Worm (Caenorhabditis elegans) whole organism, L4 larva: ENCODE results near the gene rom-2.

Source experiments
- F10B5.3 ChIP-seq: sonication (generic microtip); optimal IDR thresholded peaks from 2 replicates; lab custom pipeline; 2016; ENCODE audit warnings: mild to moderate bottlenecking, missing genetic modification characterization, missing compliant biosample characterization
- F26F4.8 ChIP-seq: fragments of 200-800 bp; sonication (Bioruptor generic); conservative IDR thresholded peaks from 2 replicates; pipeline ENCODE4 v1.3.6; 2022; ENCODE audit warnings: missing genetic modification characterization, missing compliant biosample characterization
- F44E2.7 ChIP-seq: fragments of 200-800 bp; sonication (Bioruptor generic); IDR thresholded peaks from 2 replicates; pipeline ENCODE4 v2.1.2; 2022; ENCODE audit warnings: missing genetic modification characterization, missing compliant biosample characterization
- T20F7.1 ChIP-seq: fragments of 200-800 bp; sonication (Bioruptor generic); optimal IDR thresholded peaks from 2 replicates; lab custom pipeline; 2018; ENCODE audit warnings: mild to moderate bottlenecking, missing genetic modification characterization, missing compliant biosample characterization
- T26A8.4 ChIP-seq: fragments of 200-800 bp; sonication (Bioruptor generic); IDR thresholded peaks from 2 replicates; pipeline ENCODE4 v1.3.6; 2022; ENCODE audit warnings: missing genetic modification characterization, missing compliant biosample characterization
- Y48G9A.11 ChIP-seq: fragments of 200-800 bp; sonication (Bioruptor generic); IDR thresholded peaks from 2 replicates; pipeline ENCODE4 v1.3.6; 2022; ENCODE audit warnings: missing genetic modification reagents, missing genetic modification characterization, missing compliant biosample characterization
- ZK546.5 ChIP-seq, 2 experiments: sonication (generic microtip); optimal IDR thresholded peaks; 2 replicates each; lab custom pipeline; 2017; ENCODE audit warnings: missing biosample characterization in 2 of 2, missing genetic modification characterization in 2 of 2
- arid-1 ChIP-seq: fragments of 200-800 bp; sonication (Bioruptor generic); conservative IDR thresholded peaks from 2 replicates; pipeline ENCODE4 v1.3.6; 2022; ENCODE audit warnings: missing genetic modification reagents, missing genetic modification characterization, missing compliant biosample characterization
- attf-4 ChIP-seq: sonication (generic microtip); optimal IDR thresholded peaks from 3 replicates; lab custom pipeline; 2017; ENCODE audit warnings: missing biosample characterization, missing genetic modification characterization
- ceh-44 ChIP-seq: fragments of 200-800 bp; sonication (Bioruptor generic); IDR thresholded peaks from 2 replicates; pipeline ENCODE4 v1.3.6; 2022; ENCODE audit warnings: missing genetic modification reagents, missing genetic modification characterization, missing compliant biosample characterization
- daf-19 ChIP-seq: fragments of 200-800 bp; sonication (Bioruptor generic); conservative IDR thresholded peaks from 2 replicates; pipeline ENCODE4 v1.3.6; 2022; ENCODE audit warnings: missing genetic modification characterization, missing compliant biosample characterization
- daf-8 ChIP-seq: fragments of 200-800 bp; sonication (Bioruptor generic); IDR thresholded peaks from 2 replicates; pipeline ENCODE4 v1.3.6; 2022; ENCODE audit warnings: missing genetic modification characterization, missing compliant biosample characterization
- dmd-6 ChIP-seq: fragments of 200-800 bp; sonication (Bioruptor generic); IDR thresholded peaks from 2 replicates; pipeline ENCODE4 v1.3.6; 2022; ENCODE audit warnings: missing genetic modification reagents, missing genetic modification characterization, missing compliant biosample characterization
- dmd-9 ChIP-seq: fragments of 200-800 bp; sonication (Bioruptor generic); IDR thresholded peaks from 2 replicates; pipeline ENCODE4 v1.3.6; 2022; ENCODE audit warnings: missing genetic modification reagents, missing genetic modification characterization, missing compliant biosample characterization
- egl-27 ChIP-seq: sonication (generic microtip); optimal IDR thresholded peaks from 3 replicates; lab custom pipeline; 2017; ENCODE audit warnings: missing biosample characterization, missing genetic modification reagents, missing genetic modification characterization
- fos-1 ChIP-seq: fragments of 150-350 bp; optimal IDR thresholded peaks from 2 replicates; lab custom pipeline; 2014; ENCODE audit warnings: missing biosample characterization, missing genetic modification characterization
- gei-8 ChIP-seq: fragments of 200-800 bp; sonication (Bioruptor generic); optimal IDR thresholded peaks from 2 replicates; lab custom pipeline; 2018; ENCODE audit warnings: mild to moderate bottlenecking, missing genetic modification characterization, missing compliant biosample characterization
- hlh-30 ChIP-seq: sonication (generic microtip); optimal IDR thresholded peaks from 2 replicates; lab custom pipeline; 2017; ENCODE audit warnings: antibody characterized with exemption, mild to moderate bottlenecking, missing genetic modification characterization, missing compliant biosample characterization; ENCODE audit not compliant: insufficient read depth
- lin-13 ChIP-seq: fragments of 150-350 bp; optimal IDR thresholded peaks from 2 replicates; lab custom pipeline; 2014; ENCODE audit warnings: missing biosample characterization, missing genetic modification reagents, missing genetic modification characterization
- lin-15B ChIP-seq: fragments of 150-350 bp; sonication (generic microtip); optimal IDR thresholded peaks from 3 replicates; lab custom pipeline; 2014; ENCODE audit warnings: missing biosample characterization, missing genetic modification characterization
- lin-29 ChIP-seq: fragments of 200-800 bp; sonication (Bioruptor generic); IDR thresholded peaks from 2 replicates; pipeline ENCODE4 v1.3.6; 2022; ENCODE audit warnings: missing genetic modification reagents, missing genetic modification characterization, missing compliant biosample characterization
- lir-3 ChIP-seq: sonication (generic microtip); optimal IDR thresholded peaks from 2 replicates; lab custom pipeline; 2016; ENCODE audit warnings: mild to moderate bottlenecking, missing genetic modification characterization, missing compliant biosample characterization
- lsy-2 ChIP-seq, 2 experiments: fragments of 150-350 bp in 1 of 2; sonication (generic microtip) in 1 of 2; optimal IDR thresholded peaks; 2 replicates each; lab custom pipeline; 2014 to 2017; ENCODE audit warnings: missing biosample characterization in 2 of 2, missing genetic modification characterization in 2 of 2
- madf-5 ChIP-seq, 2 experiments: fragments of 200-800 bp; sonication (Bioruptor generic); IDR thresholded peaks; 2 replicates each; pipeline ENCODE4 v1.3.6; 2022; ENCODE audit warnings: missing compliant biosample characterization in 2 of 2, missing genetic modification characterization in 2 of 2
- mdl-1 ChIP-seq, 2 experiments: fragments of 150-350 bp in 1 of 2; sonication (generic microtip) in 1 of 2; optimal IDR thresholded peaks; 2 replicates each; lab custom pipeline; 2014 to 2017; ENCODE audit warnings: missing biosample characterization in 2 of 2, missing genetic modification characterization in 2 of 2
- mdt-29 ChIP-seq: fragments of 200-800 bp; sonication (Bioruptor generic); IDR thresholded peaks from 2 replicates; pipeline ENCODE4 v1.3.6; 2022; ENCODE audit warnings: missing genetic modification reagents, missing genetic modification characterization, missing compliant biosample characterization
- mes-2 ChIP-seq: sonication (generic microtip); optimal IDR thresholded peaks from 2 replicates; lab custom pipeline; 2016; ENCODE audit warnings: missing genotype, mild to moderate bottlenecking, missing genetic modification characterization, missing compliant biosample characterization; ENCODE audit not compliant: poor library complexity, severe bottlenecking
- nhr-102 ChIP-seq: sonication (generic microtip); optimal IDR thresholded peaks from 2 replicates; lab custom pipeline; 2016; ENCODE audit warnings: mild to moderate bottlenecking, missing genetic modification characterization, moderate library complexity, missing compliant biosample characterization
- nhr-11 ChIP-seq: fragments of 150-350 bp; optimal IDR thresholded peaks from 2 replicates; lab custom pipeline; 2014; ENCODE audit warnings: missing biosample characterization, missing genetic modification characterization
- nhr-28 ChIP-seq: fragments of 150-350 bp; optimal IDR thresholded peaks from 2 replicates; lab custom pipeline; 2014; ENCODE audit warnings: missing biosample characterization, missing genetic modification characterization
- nhr-41 ChIP-seq: fragments of 200-800 bp; sonication (Bioruptor generic); IDR thresholded peaks from 2 replicates; pipeline ENCODE4 v1.3.6; 2022; ENCODE audit warnings: missing genetic modification reagents, missing genetic modification characterization, missing compliant biosample characterization
- nhr-6 ChIP-seq: fragments of 150-350 bp; optimal IDR thresholded peaks from 2 replicates; lab custom pipeline; 2014; ENCODE audit warnings: missing biosample characterization, missing genetic modification characterization
- nhr-76 ChIP-seq: fragments of 150-350 bp; optimal IDR thresholded peaks from 2 replicates; lab custom pipeline; 2014; ENCODE audit warnings: missing biosample characterization, missing genetic modification characterization
- php-3 ChIP-seq: fragments of 200-800 bp; sonication (Bioruptor generic); IDR thresholded peaks from 2 replicates; pipeline ENCODE4 v1.3.6; 2022; ENCODE audit warnings: missing genetic modification reagents, missing genetic modification characterization, missing compliant biosample characterization
- pqm-1 ChIP-seq: sonication (generic microtip); optimal IDR thresholded peaks from 2 replicates; lab custom pipeline; 2017; ENCODE audit warnings: missing biosample characterization, missing genetic modification characterization
- rbr-2 ChIP-seq: sonication (generic microtip); optimal IDR thresholded peaks from 2 replicates; lab custom pipeline; 2016; ENCODE audit warnings: missing genotype, missing genetic modification characterization, missing compliant biosample characterization
- saeg-2 ChIP-seq: fragments of 200-800 bp; sonication (Bioruptor generic); IDR thresholded peaks from 2 replicates; pipeline ENCODE4 v1.3.6; 2022; ENCODE audit warnings: missing genetic modification reagents, missing genetic modification characterization, missing compliant biosample characterization
- skn-1 ChIP-seq: fragments of 150-350 bp; optimal IDR thresholded peaks from 2 replicates; lab custom pipeline; 2014; ENCODE audit warnings: missing biosample characterization, missing genetic modification characterization
- unc-130 ChIP-seq: sonication (generic microtip); optimal IDR thresholded peaks from 2 replicates; lab custom pipeline; 2016; ENCODE audit warnings: missing genetic modification reagents, missing genetic modification characterization, missing compliant biosample characterization
- vab-7 ChIP-seq: fragments of 200-800 bp; sonication (Bioruptor generic); IDR thresholded peaks from 2 replicates; pipeline ENCODE4 v1.3.6; 2022; ENCODE audit warnings: missing genetic modification reagents, missing genetic modification characterization, missing compliant biosample characterization
- zag-1 ChIP-seq: fragments of 150-350 bp; optimal IDR thresholded peaks from 2 replicates; lab custom pipeline; 2014; ENCODE audit warnings: missing biosample characterization, missing genetic modification characterization

Gene rom-2

DNA sequence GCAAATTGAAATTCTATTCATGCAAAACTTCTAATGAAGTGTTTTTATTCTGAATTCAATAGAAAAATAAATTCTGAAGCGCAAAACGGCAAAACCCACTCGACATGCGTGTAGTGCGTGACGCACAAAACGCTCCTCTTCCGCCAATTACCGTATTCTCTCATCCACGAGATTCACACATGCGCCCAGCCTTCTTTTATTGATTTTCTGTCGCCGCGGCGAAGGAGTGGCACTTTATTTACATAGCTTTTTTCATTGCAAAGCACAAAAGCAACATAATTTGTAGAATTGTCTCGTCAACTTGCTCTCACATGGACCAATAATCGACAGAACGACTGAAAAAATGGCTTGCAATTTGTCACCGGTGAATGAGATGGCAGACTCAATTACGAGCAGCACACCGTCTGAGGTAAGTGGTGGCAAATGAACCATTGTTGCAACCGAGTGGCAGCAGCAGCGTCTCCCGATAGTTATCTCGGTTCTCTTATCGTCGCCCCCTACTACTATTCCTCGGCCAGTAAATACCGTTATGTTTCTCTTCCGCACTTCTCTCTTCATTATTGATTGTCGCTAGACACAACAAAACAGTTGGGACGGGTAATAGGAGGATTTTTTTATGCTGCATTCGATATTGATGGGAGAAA lies 49.3 kb downstream of the rom-2 start, which contains the start of gene unc-16 (continued):
- TF ChIP-seq gei-8 (GFP tag; lab: Kevin White, UChicago) (no peak), daf-19 (GFP tag; lab: Robert Waterston, UW) (no peak), ceh-44 (GFP tag; lab: Robert Waterston, UW) (peak; percentile 36; the same call in 1 of the 2 replicates), madf-5 (GFP tag; IDR thresholded peaks at IDR 0.05; lab: Robert Waterston, UW) (no peak), vab-7 (peak; percentile 56), nhr-6 (tag; lab: Kevin White, UChicago) (peak; percentile 70), nhr-76 (tag; lab: Kevin White, UChicago) (no peak), nhr-41 (GFP tag; lab: Robert Waterston, UW) (no peak), T20F7.1 (GFP tag; lab: Kevin White, UChicago) (peak; percentile 82), dmd-6 (peak; percentile 71), F26F4.8 (GFP tag; lab: Robert Waterston, UW) (no peak), pqm-1 (tag; lab: Kevin White, UChicago) (peak; percentile 30), lir-3 (tag; lab: Kevin White, UChicago) (no peak), ZK546.5 (tag; optimal IDR thresholded peaks at IDR 0.05; lab: Kevin White, UChicago) (peak in 1 of 2 experiments; percentile 9), mes-2 (tag; lab: Kevin White, UChicago) (peak; percentile 81), F10B5.3 (tag; lab: Kevin White, UChicago) (peak; percentile 20), F44E2.7 (no peak), saeg-2 (GFP tag; lab: Robert Waterston, UW) (no peak), mdt-29 (0 out of 2 replicates have a peak, but pooled peaks have one; percentile 54), hlh-30 (peak; percentile 98), dmd-9 (GFP tag; lab: Robert Waterston, UW) (0 out of 2 replicates have a peak, but pooled peaks have one; percentile 52), T26A8.4 (GFP tag; lab: Robert Waterston, UW) (peak; percentile 80), Y48G9A.11 (no peak), nhr-102 (tag; lab: Kevin White, UChicago) (peak; percentile 51), attf-4 (no peak), zag-1 (tag; lab: Kevin White, UChicago) (no peak), skn-1 (tag; lab: Kevin White, UChicago) (no peak), lin-15B (no peak), arid-1 (GFP tag; lab: Robert Waterston, UW) (peak; percentile 50; the same call in 1 of the 2 replicates), daf-8 (no peak), fos-1 (tag; lab: Kevin White, UChicago) (no peak), lin-13 (GFP tag; lab: Kevin White, UChicago) (peak; percentile 59), egl-27 (tag; lab: Kevin White, UChicago) (no peak), unc-130 (no peak), nhr-28 (tag; lab: Kevin White, UChicago) (peak; percentile 26), mdl-1 (tag; optimal IDR thresholded peaks at IDR 0.05; lab: Kevin White, UChicago) (peak; percentile 83 to 97), rbr-2 (peak; percentile 91), lsy-2 (tag; optimal IDR thresholded peaks at IDR 0.05; lab: Kevin White, UChicago) (peak; percentile 98 to 99)

- TF ChIP-seq madf-5 (GFP tag; IDR thresholded peaks at IDR 0.05; lab: Robert Waterston, UW) = no peak
- no peak for TF ChIP-seq lin-29 (GFP tag; lab: Robert Waterston, UW)
- no peak for TF ChIP-seq skn-1 (tag; lab: Kevin White, UChicago)
- no peak for TF ChIP-seq nhr-11 (tag; lab: Kevin White, UChicago)
- TF ChIP-seq php-3 (GFP tag; lab: Robert Waterston, UW) = no peak
These were observed 50.6 kb downstream of the rom-2 start, which contains the start of gene ZK1098.12 for ce11 chrIII:9544820-9545219. Gene ZK1098.12, plus strand, starts transcription at chrIII:9545120.
